Fruit fly (Drosophila melanogaster) whole organism, embryonic: Measurements from ENCODE around the gene mRpL32.

Source experiments
- Ada2b ChIP-seq: fragments of 200-800 bp; sonication (Bioruptor generic); IDR thresholded peaks from 2 replicates; pipeline ENCODE4 v1.3.6; 2022; ENCODE audit warnings: missing biosample characterization, missing genetic modification characterization
- Awh ChIP-seq: fragments of 200-800 bp; sonication (Bioruptor generic); IDR thresholded peaks from 2 replicates; pipeline ENCODE4, ENCODE4 v1.3.6; 2022; ENCODE audit warnings: missing biosample characterization, missing genetic modification characterization
- CG10462 ChIP-seq: fragments of 200-800 bp; sonication (Bioruptor generic); optimal IDR thresholded peaks from 2 replicates; lab custom pipeline; 2016; ENCODE audit warnings: missing biosample characterization, missing genetic modification characterization
- CG11085 ChIP-seq: fragments of 200-800 bp; sonication (Bioruptor generic); IDR thresholded peaks from 2 replicates; pipeline ENCODE4 v1.3.6; 2022; ENCODE audit warnings: missing biosample characterization, missing genetic modification characterization
- CG11560 ChIP-seq: fragments of 200-800 bp; sonication (Bioruptor generic); IDR thresholded peaks from 3 replicates; pipeline ENCODE4 v1.3.6; 2022; ENCODE audit warnings: missing biosample characterization, missing genetic modification characterization
- CG12104 ChIP-seq: fragments of 200-800 bp; sonication (Bioruptor generic); optimal IDR thresholded peaks from 3 replicates; lab custom pipeline; 2016; ENCODE audit warnings: missing biosample characterization, missing genetic modification characterization
- CG12299 ChIP-seq: fragments of 200-800 bp; sonication (Bioruptor generic); optimal IDR thresholded peaks from 2 replicates; lab custom pipeline; 2018; ENCODE audit warnings: missing biosample characterization, mild to moderate bottlenecking, missing genetic modification characterization
- CG12391 ChIP-seq: fragments of 200-800 bp; sonication (Bioruptor generic); optimal IDR thresholded peaks from 3 replicates; lab custom pipeline; 2018; ENCODE audit warnings: missing biosample characterization, mild to moderate bottlenecking, missing genetic modification characterization, moderate library complexity
- CG1529 ChIP-seq: fragments of 200-800 bp; sonication (Bioruptor generic); optimal IDR thresholded peaks from 3 replicates; lab custom pipeline; 2018; ENCODE audit warnings: missing biosample characterization, missing genetic modification characterization
- CG1602 ChIP-seq: fragments of 200-800 bp; sonication (Bioruptor generic); optimal IDR thresholded peaks from 3 replicates; lab custom pipeline; 2016; ENCODE audit warnings: missing biosample characterization, missing genetic modification characterization
- CG2199 ChIP-seq: fragments of 200-800 bp; sonication (Bioruptor generic); IDR thresholded peaks from 3 replicates; pipeline ENCODE4 v1.3.6; 2022; ENCODE audit warnings: missing biosample characterization, missing genetic modification characterization
- CG2712 ChIP-seq: fragments of 200-800 bp; optimal IDR thresholded peaks from 3 replicates; lab custom pipeline; 2019; ENCODE audit warnings: missing biosample characterization, mild to moderate bottlenecking, missing genetic modification characterization, moderate library complexity
- CG32532 ChIP-seq: fragments of 200-800 bp; sonication (Bioruptor generic); IDR thresholded peaks from 2 replicates; pipeline ENCODE4 v1.3.6; 2022; ENCODE audit warnings: missing biosample characterization, missing genetic modification characterization
- CG4360 ChIP-seq: fragments of 200-800 bp; sonication (Bioruptor generic); IDR thresholded peaks from 2 replicates; pipeline ENCODE4 v1.3.6; 2022; ENCODE audit warnings: missing biosample characterization, missing genetic modification characterization
- CG5245 ChIP-seq: fragments of 200-800 bp; sonication (Bioruptor generic); optimal IDR thresholded peaks from 3 replicates; lab custom pipeline; 2016; ENCODE audit warnings: missing biosample characterization, missing genetic modification characterization
- CG7786 ChIP-seq: fragments of 200-800 bp; sonication (Bioruptor generic); optimal IDR thresholded peaks from 2 replicates; lab custom pipeline; 2016; ENCODE audit warnings: missing biosample characterization, missing genetic modification characterization
- CG8089 ChIP-seq: fragments of 200-800 bp; sonication (Bioruptor generic); optimal IDR thresholded peaks from 3 replicates; lab custom pipeline; 2016; ENCODE audit warnings: missing biosample characterization, missing genetic modification characterization
- CG9437 ChIP-seq: fragments of 200-800 bp; sonication (Bioruptor generic); optimal IDR thresholded peaks from 2 replicates; lab custom pipeline; 2018; ENCODE audit warnings: missing biosample characterization, mild to moderate bottlenecking, missing genetic modification characterization
- D19A ChIP-seq: fragments of 200-800 bp; optimal IDR thresholded peaks from 3 replicates; lab custom pipeline; 2019; ENCODE audit warnings: missing biosample characterization, mild to moderate bottlenecking, missing genetic modification characterization, moderate library complexity
- Dek ChIP-seq: fragments of 200-800 bp; sonication (Bioruptor generic); optimal IDR thresholded peaks from 3 replicates; lab custom pipeline; 2019; ENCODE audit warnings: missing biosample characterization, mild to moderate bottlenecking, missing genetic modification characterization, moderate library complexity
- Drgx ChIP-seq: fragments of 200-800 bp; sonication (Bioruptor generic); IDR thresholded peaks from 2 replicates; pipeline ENCODE4 v1.3.6; 2022; ENCODE audit warnings: missing biosample characterization, missing genetic modification characterization
- Eip74EF ChIP-seq, 2 experiments: fragments of 200-800 bp in 1 of 2; fragments of >200 bp in 1 of 2; sonication (Bioruptor generic) in 1 of 2; optimal IDR thresholded peaks; 2 replicates each; lab custom pipeline; 2017 to 2019; ENCODE audit warnings: missing biosample characterization in 2 of 2, missing genetic modification characterization in 2 of 2, mild to moderate bottlenecking in 1 of 2, moderate library complexity in 1 of 2
- Fer1 ChIP-seq: fragments of 200-800 bp; sonication (Bioruptor generic); optimal IDR thresholded peaks from 2 replicates; lab custom pipeline; 2017; ENCODE audit warnings: missing biosample characterization, mild to moderate bottlenecking, missing genetic modification characterization
- Hr39 ChIP-seq: fragments of >200 bp; optimal IDR thresholded peaks from 2 replicates; lab custom pipeline; 2017
- MTF-1 ChIP-seq: fragments of 200-800 bp; sonication (Bioruptor generic); optimal IDR thresholded peaks from 2 replicates; lab custom pipeline; 2018; ENCODE audit warnings: missing biosample characterization, mild to moderate bottlenecking, missing genetic modification characterization, borderline replicate concordance
- Neu2 ChIP-seq: fragments of 200-800 bp; sonication (Bioruptor generic); optimal IDR thresholded peaks from 3 replicates; lab custom pipeline; 2016; ENCODE audit warnings: missing biosample characterization, missing genetic modification characterization, borderline replicate concordance
- Nf-YB ChIP-seq: fragments of 200-800 bp; sonication (Bioruptor generic); optimal IDR thresholded peaks from 3 replicates; lab custom pipeline; 2019; ENCODE audit warnings: missing biosample characterization, mild to moderate bottlenecking, missing genetic modification characterization, moderate library complexity
- Pdp1 ChIP-seq, 2 experiments: fragments of 200-800 bp; sonication (Bioruptor generic); optimal IDR thresholded peaks; 3 replicates each; lab custom pipeline; 2016; ENCODE audit warnings: missing biosample characterization in 2 of 2, missing genetic modification characterization in 2 of 2, mild to moderate bottlenecking in 1 of 2, moderate library complexity in 1 of 2
- Rx ChIP-seq: fragments of 200-800 bp; sonication (Bioruptor generic); IDR thresholded peaks from 2 replicates; pipeline ENCODE4 v1.3.6; 2022; ENCODE audit warnings: missing biosample characterization, missing genetic modification characterization
- Six4 ChIP-seq: fragments of 200-800 bp; sonication (Bioruptor generic); optimal IDR thresholded peaks from 2 replicates; lab custom pipeline; 2016; ENCODE audit warnings: missing biosample characterization, missing genetic modification characterization
- al ChIP-seq: fragments of 200-800 bp; sonication (Bioruptor generic); IDR thresholded peaks from 2 replicates; pipeline ENCODE4 v1.3.6; 2022; ENCODE audit warnings: missing biosample characterization, missing genetic modification characterization
- amos ChIP-seq: fragments of 200-800 bp; sonication (Bioruptor generic); IDR thresholded peaks from 2 replicates; pipeline ENCODE4 v1.3.6; 2022; ENCODE audit warnings: missing biosample characterization, missing genetic modification characterization; ENCODE audit not compliant: partially characterized antibody
- btn ChIP-seq: fragments of 200-800 bp; sonication (Bioruptor generic); optimal IDR thresholded peaks from 2 replicates; lab custom pipeline; 2016; ENCODE audit warnings: missing biosample characterization, missing genetic modification characterization
- croc ChIP-seq: fragments of 200-800 bp; sonication (Bioruptor generic); conservative IDR thresholded peaks from 3 replicates; pipeline ENCODE4 v1.3.6; 2022; ENCODE audit warnings: missing biosample characterization, missing genetic modification characterization
- crp ChIP-seq, 2 experiments: fragments of 200-800 bp; sonication (Bioruptor generic); optimal IDR thresholded peaks; 2 replicates in 1 of 2; 3 replicates in 1 of 2; lab custom pipeline; 2017; ENCODE audit warnings: missing biosample characterization in 2 of 2, missing genetic modification characterization in 2 of 2, mild to moderate bottlenecking in 1 of 2, moderate library complexity in 1 of 2
- fd64A ChIP-seq: fragments of 200-800 bp; sonication (Bioruptor generic); optimal IDR thresholded peaks from 3 replicates; lab custom pipeline; 2018; ENCODE audit warnings: missing biosample characterization, mild to moderate bottlenecking, missing genetic modification characterization
- h ChIP-seq: fragments of >200 bp; optimal IDR thresholded peaks from 2 replicates; lab custom pipeline; 2017
- hkb ChIP-seq, 2 experiments: fragments of 200-800 bp in 1 of 2; fragments of >200 bp in 1 of 2; sonication (Bioruptor generic) in 1 of 2; IDR thresholded peaks in 1 of 2; optimal IDR thresholded peaks in 1 of 2; 2 replicates each; pipeline versions ENCODE4 v1.3.6 to Lab custom; 2017 to 2022; ENCODE audit warnings: missing biosample characterization in 1 of 2, missing genetic modification characterization in 1 of 2
- hth ChIP-seq: fragments of >200 bp; optimal IDR thresholded peaks from 2 replicates; lab custom pipeline; 2017; ENCODE audit warnings: inconsistent platforms
- jumu ChIP-seq: fragments of 200-800 bp; sonication (Bioruptor generic); optimal IDR thresholded peaks from 3 replicates; lab custom pipeline; 2016; ENCODE audit warnings: missing biosample characterization, missing genetic modification characterization
- lilli ChIP-seq: fragments of 200-800 bp; sonication (Bioruptor generic); optimal IDR thresholded peaks from 3 replicates; lab custom pipeline; 2016; ENCODE audit warnings: missing biosample characterization, missing genetic modification characterization
- psq ChIP-seq: fragments of 200-800 bp; sonication (Bioruptor generic); optimal IDR thresholded peaks from 2 replicates; lab custom pipeline; 2017; ENCODE audit warnings: missing biosample characterization, missing genetic modification characterization
- shn ChIP-seq: fragments of 200-800 bp; sonication (Bioruptor generic); optimal IDR thresholded peaks from 3 replicates; lab custom pipeline; 2016; ENCODE audit warnings: missing biosample characterization, missing genetic modification characterization
- sug ChIP-seq: fragments of 200-800 bp; optimal IDR thresholded peaks from 2 replicates; lab custom pipeline; 2019; ENCODE audit warnings: missing biosample characterization, mild to moderate bottlenecking, missing genetic modification characterization, moderate library complexity
- tna ChIP-seq: fragments of 200-800 bp; sonication (Bioruptor generic); IDR thresholded peaks from 2 replicates; pipeline ENCODE4 v1.3.6; 2022; ENCODE audit warnings: missing biosample characterization, missing genetic modification characterization; ENCODE audit not compliant: partially characterized antibody
- vvl ChIP-seq: fragments of 200-800 bp; sonication (Bioruptor generic); IDR thresholded peaks from 2 replicates; pipeline ENCODE4 v1.3.6; 2022; ENCODE audit warnings: missing biosample characterization, missing genetic modification characterization
- yki ChIP-seq: fragments of >200 bp; optimal IDR thresholded peaks from 3 replicates; lab custom pipeline; 2018
- z ChIP-seq: fragments of 200-800 bp; sonication (Bioruptor generic); IDR thresholded peaks from 3 replicates; pipeline ENCODE4 v1.3.6; 2022; ENCODE audit warnings: missing biosample characterization, missing genetic modification characterization
- zfh1 ChIP-seq: fragments of 200-800 bp; sonication (Bioruptor generic); IDR thresholded peaks from 3 replicates; pipeline ENCODE4 v1.3.6; 2022; ENCODE audit warnings: missing biosample characterization, missing genetic modification characterization

mRpL32 gene

DNA sequence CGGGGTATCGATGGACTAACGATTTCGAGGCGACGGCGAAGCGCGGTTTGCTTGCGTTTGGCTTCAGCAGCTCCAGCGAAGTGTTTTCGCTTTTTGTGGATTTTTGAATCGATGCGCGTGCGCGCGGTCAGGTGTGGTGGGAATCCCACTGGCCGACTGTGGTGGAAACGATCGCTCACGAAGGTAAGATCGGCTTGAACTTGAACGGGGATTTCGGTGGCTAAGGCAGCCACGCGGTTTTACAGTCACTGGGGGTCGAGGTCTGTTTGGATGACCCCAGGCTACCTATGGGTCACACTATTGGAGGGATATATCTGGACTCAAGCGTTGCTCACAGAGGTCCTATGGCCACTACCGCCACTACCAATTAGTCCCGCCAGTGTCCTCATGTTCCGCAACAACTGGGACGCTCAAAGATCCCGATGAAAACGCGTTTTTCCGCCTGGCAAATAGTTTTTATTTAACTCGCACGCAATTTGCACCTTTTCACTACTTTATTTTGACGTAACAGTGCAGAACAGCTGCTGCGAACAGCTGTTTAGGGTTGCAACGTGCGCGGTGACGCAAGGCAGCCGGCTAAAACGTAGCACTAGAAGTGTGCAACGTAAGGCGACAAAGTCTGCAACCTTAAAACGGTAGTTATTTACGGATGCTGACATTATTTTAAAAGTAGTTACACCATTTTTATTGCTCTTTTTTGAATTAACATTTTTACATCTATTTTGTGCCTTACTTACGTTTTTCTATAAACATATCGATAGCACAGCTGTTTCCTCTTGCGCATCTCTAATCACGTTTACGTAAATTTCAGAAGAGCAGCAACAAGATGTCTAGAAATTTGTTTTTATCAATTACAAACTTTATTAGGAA, at the start of gene mRpL32, which contains the start of gene qless (continued):
- TF ChIP-seq Awh (GFP tag; lab: Robert Waterston, UW) (peak; percentile 76), h (lab: Kevin White, UChicago) (no peak), D19A (tag; lab: Kevin White, UChicago) (no peak), CG11560 (peak; percentile 27; the same call in 1 of the 3 replicates), CG12391 (tag; lab: Kevin White, UChicago) (peak; percentile 48), shn (GFP tag; lab: Kevin White, UChicago) (peak; percentile 48), CG7786 (GFP tag; lab: Kevin White, UChicago) (no peak), Nf-YB (GFP tag; lab: Kevin White, UChicago) (no peak), Pdp1 (GFP tag; optimal IDR thresholded peaks at IDR 0.05; lab: Kevin White, UChicago) (peak; percentile 71 to 99), sug (tag; lab: Kevin White, UChicago) (peak; percentile 58), amos (peak; percentile 65), CG9437 (GFP tag; lab: Kevin White, UChicago) (peak; percentile 100), crp (GFP tag; optimal IDR thresholded peaks at IDR 0.05; lab: Kevin White, UChicago) (peak; percentile 94 to 99), CG32532 (GFP tag; lab: Robert Waterston, UW) (peak; percentile 85), yki (lab: Kevin White, UChicago) (no peak), z (GFP tag; lab: Robert Waterston, UW) (no peak), Drgx (GFP tag; lab: Robert Waterston, UW) (peak; percentile 60), CG8089 (GFP tag; lab: Kevin White, UChicago) (no peak), CG12299 (tag; lab: Kevin White, UChicago) (no peak), CG1529 (GFP tag; lab: Kevin White, UChicago) (no peak), Rx (GFP tag; lab: Robert Waterston, UW) (peak; percentile 72), Eip74EF (GFP tag; optimal IDR thresholded peaks at IDR 0.05; lab: Kevin White, UChicago) (no peak), CG11085 (GFP tag; lab: Robert Waterston, UW) (peak; percentile 51; the same call in 1 of the 2 replicates), Six4 (GFP tag; lab: Kevin White, UChicago) (peak; percentile 64), al (peak; percentile 85), CG2712 (peak; percentile 85), CG10462 (GFP tag; lab: Kevin White, UChicago) (no peak), jumu (peak; percentile 83), CG2199 (no peak), croc (GFP tag; lab: Robert Waterston, UW) (peak; percentile 71), Neu2 (GFP tag; lab: Kevin White, UChicago) (peak; percentile 9), Fer1 (GFP tag; lab: Kevin White, UChicago) (peak; percentile 28), CG5245 (GFP tag; lab: Kevin White, UChicago) (peak; percentile 70), btn (GFP tag; lab: Kevin White, UChicago) (peak; percentile 44), hkb (optimal IDR thresholded peaks at IDR 0.05; lab: Kevin White, UChicago) (no peak), hkb (GFP tag; IDR thresholded peaks at IDR 0.05; lab: Robert Waterston, UW) (peak; percentile 80), CG1602 (GFP tag; lab: Kevin White, UChicago) (peak; percentile 8), psq (no peak), hth (no peak), CG4360 (GFP tag; lab: Robert Waterston, UW) (peak; percentile 47), fd64A (GFP tag; lab: Kevin White, UChicago) (no peak), Dek (tag; lab: Kevin White, UChicago) (no peak), zfh1 (GFP tag; lab: Robert Waterston, UW) (peak; percentile 90), MTF-1 (GFP tag; lab: Kevin White, UChicago) (no peak), lilli (GFP tag; lab: Kevin White, UChicago) (peak; percentile 70), tna (GFP tag; lab: Robert Waterston, UW) (no peak), vvl (GFP tag; lab: Robert Waterston, UW) (peak; percentile 89), Hr39 (no peak), CG12104 (GFP tag; lab: Kevin White, UChicago) (peak; percentile 6), Ada2b (GFP tag; lab: Robert Waterston, UW) (peak; percentile 75)
- TF ChIP-seq, all 482 proteins: peak for 283
